Worm (Caenorhabditis elegans) whole organism, L4/young adult: ENCODE results near the gene bli-6.

Source experiments
- W03F9.2 ChIP-seq: fragments of 150-350 bp; optimal IDR thresholded peaks from 2 replicates; lab custom pipeline; 2014; ENCODE audit warnings: missing biosample characterization, missing genetic modification characterization
- dao-5 ChIP-seq: sonication (generic microtip); optimal IDR thresholded peaks from 2 replicates; lab custom pipeline; 2016; ENCODE audit warnings: missing genotype, missing genetic modification characterization, moderate library complexity, missing compliant biosample characterization

ce11 chrIV:6426089-6426715 is 49.3 kb downstream of the bli-6 start, which contains the start of gene acp-6:
- TF ChIP-seq W03F9.2, result no peak
- no peak for TF ChIP-seq dao-5 (tag; lab: Kevin White, UChicago)
